Worm (Caenorhabditis elegans) whole organism, L4 larva: Measurements from ENCODE around the gene twk-10.

Experiments used
- ama-1 ChIP-seq: fragments of 150-350 bp; optimal IDR thresholded peaks from 2 replicates; lab custom pipeline; 2014; ENCODE audit warnings: inconsistent platforms, mixed read lengths
- ceh-32 ChIP-seq: sonication (generic microtip); optimal IDR thresholded peaks from 2 replicates; lab custom pipeline; 2016; ENCODE audit warnings: mild to moderate bottlenecking, missing genetic modification characterization, missing compliant biosample characterization; ENCODE audit not compliant: poor library complexity
- fos-1 ChIP-seq: fragments of 150-350 bp; optimal IDR thresholded peaks from 2 replicates; lab custom pipeline; 2014; ENCODE audit warnings: missing biosample characterization, missing genetic modification characterization
- lin-13 ChIP-seq: fragments of 150-350 bp; optimal IDR thresholded peaks from 2 replicates; lab custom pipeline; 2014; ENCODE audit warnings: missing biosample characterization, missing genetic modification reagents, missing genetic modification characterization
- lin-15B ChIP-seq: fragments of 150-350 bp; sonication (generic microtip); optimal IDR thresholded peaks from 3 replicates; lab custom pipeline; 2014; ENCODE audit warnings: missing biosample characterization, missing genetic modification characterization
- nhr-11 ChIP-seq: fragments of 150-350 bp; optimal IDR thresholded peaks from 2 replicates; lab custom pipeline; 2014; ENCODE audit warnings: missing biosample characterization, missing genetic modification characterization
- unc-62 ChIP-seq, 3 experiments: fragments of 150-350 bp in 1 of 3; sonication (generic microtip); optimal IDR thresholded peaks in 2 of 3; peaks in 1 of 3; 1 replicate in 1 of 3; 2 replicates in 2 of 3; lab custom pipeline; 2014 to 2017; ENCODE audit warnings: missing biosample characterization in 3 of 3, missing genetic modification characterization in 3 of 3, missing genetic modification reagents in 3 of 3, missing genotype in 1 of 3

DNA sequence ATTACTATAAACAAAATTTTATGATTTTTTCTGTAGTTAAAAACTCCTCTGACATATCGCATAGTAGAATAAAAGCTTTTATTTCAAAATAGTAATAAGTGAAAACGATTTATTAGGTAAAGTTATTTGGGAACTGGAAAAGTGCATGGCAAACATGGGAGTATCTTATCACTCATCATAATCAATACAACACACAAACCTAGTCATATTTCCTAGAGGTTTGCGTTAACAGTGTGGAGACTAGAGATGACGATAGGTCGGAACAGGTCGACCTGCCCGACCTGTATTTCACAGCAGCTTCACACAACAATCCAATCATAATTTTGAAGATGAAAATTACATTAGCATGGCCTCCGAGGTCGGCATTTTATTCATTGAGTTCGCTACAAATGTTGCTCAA lies 27.9 kb downstream of the twk-10 start, which contains the start of gene EGAP9.3:
- TF ChIP-seq ceh-32 = no peak
- no peak for TF ChIP-seq unc-62 (GFP tag; optimal IDR thresholded peaks at IDR 0.05 in 1 of 2; lab: Kevin White, UChicago)
- TF ChIP-seq unc-62 (tag; optimal IDR thresholded peaks at IDR 0.05; lab: Kevin White, UChicago) = no peak
- no peak for TF ChIP-seq lin-13 (GFP tag; lab: Kevin White, UChicago)
- no peak for TF ChIP-seq lin-15B (tag; lab: Kevin White, UChicago)
- TF ChIP-seq ama-1 (lab: Kevin White, UChicago) = no peak
- no peak for TF ChIP-seq fos-1 (tag; lab: Kevin White, UChicago)
- TF ChIP-seq nhr-11 (tag; lab: Kevin White, UChicago) = no peak
